Fruit fly (Drosophila melanogaster) whole organism, prepupa: ENCODE results near the gene CG14795.

ENCODE experiments used
- CG10631 ChIP-seq: fragments of 200-800 bp; sonication (Bioruptor generic); optimal IDR thresholded peaks from 2 replicates; lab custom pipeline; 2016; ENCODE audit warnings: missing biosample characterization, missing genetic modification characterization
- CG10669 ChIP-seq: fragments of 200-800 bp; sonication (Bioruptor generic); optimal IDR thresholded peaks from 3 replicates; lab custom pipeline; 2018; ENCODE audit warnings: missing biosample characterization, mild to moderate bottlenecking, missing genetic modification characterization, moderate library complexity
- CG11762 ChIP-seq: fragments of 200-800 bp; sonication (Bioruptor generic); optimal IDR thresholded peaks from 3 replicates; lab custom pipeline; 2016; ENCODE audit warnings: missing biosample characterization, missing genetic modification characterization; ENCODE audit not compliant: insufficient read depth
- CG11902 ChIP-seq: fragments of 200-800 bp; sonication (Bioruptor generic); optimal IDR thresholded peaks from 3 replicates; lab custom pipeline; 2016; ENCODE audit warnings: missing biosample characterization, missing genetic modification characterization
- CG15336 ChIP-seq: fragments of 200-800 bp; sonication (Bioruptor generic); IDR thresholded peaks from 2 replicates; pipeline ENCODE4 v1.3.6; 2022; ENCODE audit warnings: missing biosample characterization, missing genetic modification characterization
- CG1621 ChIP-seq: fragments of 200-800 bp; sonication (Bioruptor generic); optimal IDR thresholded peaks from 3 replicates; lab custom pipeline; 2018; ENCODE audit warnings: missing biosample characterization, mild to moderate bottlenecking, missing genetic modification characterization
- CG16779 ChIP-seq: fragments of 200-800 bp; sonication (Bioruptor generic); optimal IDR thresholded peaks from 3 replicates; lab custom pipeline; 2017; ENCODE audit warnings: missing biosample characterization, mild to moderate bottlenecking, missing genetic modification characterization
- CG3032 ChIP-seq: fragments of 200-800 bp; optimal IDR thresholded peaks from 2 replicates; lab custom pipeline; 2019; ENCODE audit warnings: missing biosample characterization, mild to moderate bottlenecking, missing genetic modification characterization, moderate library complexity
- CG31627 ChIP-seq: fragments of 200-800 bp; sonication (Bioruptor generic); optimal IDR thresholded peaks from 3 replicates; lab custom pipeline; 2016; ENCODE audit warnings: missing biosample characterization, missing genetic modification characterization
- CG32006 ChIP-seq: fragments of 200-800 bp; sonication (Bioruptor generic); optimal IDR thresholded peaks from 3 replicates; lab custom pipeline; 2017; ENCODE audit warnings: missing biosample characterization, mild to moderate bottlenecking, missing genetic modification characterization
- CG34406 ChIP-seq: fragments of 200-800 bp; sonication (Bioruptor generic); optimal IDR thresholded peaks from 3 replicates; lab custom pipeline; 2016; ENCODE audit warnings: missing biosample characterization, missing genetic modification characterization
- CG4318 ChIP-seq: fragments of 200-800 bp; sonication (Bioruptor generic); optimal IDR thresholded peaks from 3 replicates; lab custom pipeline; 2017; ENCODE audit warnings: missing biosample characterization, mild to moderate bottlenecking, missing genetic modification characterization
- CG6163 ChIP-seq: fragments of 200-800 bp; sonication (Bioruptor generic); IDR thresholded peaks from 3 replicates; pipeline ENCODE4 v1.3.6; 2022; ENCODE audit warnings: missing biosample characterization, missing genetic modification characterization
- CG6276 ChIP-seq: fragments of 200-800 bp; sonication (Bioruptor generic); optimal IDR thresholded peaks from 2 replicates; lab custom pipeline; 2017; ENCODE audit warnings: missing biosample characterization, mild to moderate bottlenecking, missing genetic modification characterization
- CG6808 ChIP-seq: fragments of 200-800 bp; sonication (Bioruptor generic); optimal IDR thresholded peaks from 3 replicates; lab custom pipeline; 2017; ENCODE audit warnings: missing biosample characterization, missing genetic modification characterization, mild to moderate bottlenecking, moderate library complexity, missing genetic modification reagents
- CG6854 ChIP-seq: fragments of 200-800 bp; sonication (Bioruptor generic); optimal IDR thresholded peaks from 2 replicates; lab custom pipeline; 2017; ENCODE audit warnings: missing biosample characterization, mild to moderate bottlenecking, missing genetic modification characterization
- CG7368 ChIP-seq: fragments of 200-800 bp; sonication (Bioruptor generic); optimal IDR thresholded peaks from 3 replicates; lab custom pipeline; 2016; ENCODE audit warnings: missing biosample characterization, missing genetic modification characterization
- CG8119 ChIP-seq: fragments of 200-800 bp; sonication (Bioruptor generic); IDR thresholded peaks from 3 replicates; pipeline ENCODE4 v1.3.6; 2022; ENCODE audit warnings: missing biosample characterization, missing genetic modification characterization
- CG8319 ChIP-seq: fragments of 200-800 bp; sonication (Bioruptor generic); optimal IDR thresholded peaks from 3 replicates; lab custom pipeline; 2016; ENCODE audit warnings: missing biosample characterization, missing genetic modification characterization
- CG8632 ChIP-seq: fragments of 200-800 bp; sonication (Bioruptor generic); optimal IDR thresholded peaks from 3 replicates; lab custom pipeline; 2016; ENCODE audit warnings: missing biosample characterization, missing genetic modification characterization
- CG9139 ChIP-seq: fragments of 200-800 bp; sonication (Bioruptor generic); optimal IDR thresholded peaks from 3 replicates; lab custom pipeline; 2017; ENCODE audit warnings: missing biosample characterization, mild to moderate bottlenecking, missing genetic modification characterization
- Eip78C ChIP-seq: fragments of 200-800 bp; sonication (Bioruptor generic); peaks from one replicate; lab custom pipeline; 2016; ENCODE audit warnings: missing biosample characterization, missing genetic modification characterization
- Eip93F ChIP-seq: fragments of 200-800 bp; sonication (Bioruptor generic); optimal IDR thresholded peaks from 2 replicates; lab custom pipeline; 2016; ENCODE audit warnings: missing biosample characterization, mild to moderate bottlenecking, missing genetic modification characterization
- Ets21C ChIP-seq: fragments of 200-800 bp; sonication (Bioruptor generic); optimal IDR thresholded peaks from 3 replicates; lab custom pipeline; 2016; ENCODE audit warnings: missing biosample characterization, missing genetic modification characterization
- Ets96B ChIP-seq: fragments of 200-800 bp; optimal IDR thresholded peaks from 2 replicates; lab custom pipeline; 2019; ENCODE audit warnings: missing biosample characterization, mild to moderate bottlenecking, missing genetic modification characterization, moderate library complexity
- Gug ChIP-seq: fragments of 200-800 bp; sonication (Bioruptor generic); IDR thresholded peaks from 2 replicates; pipeline ENCODE4 v1.3.6; 2022; ENCODE audit warnings: missing biosample characterization, missing genetic modification characterization
- Hr38 ChIP-seq: sonication (Bioruptor generic); optimal IDR thresholded peaks from 2 replicates; lab custom pipeline; 2016; ENCODE audit warnings: missing biosample characterization, missing genetic modification characterization
- Lpt ChIP-seq: fragments of 200-800 bp; sonication (Bioruptor generic); optimal IDR thresholded peaks from 3 replicates; lab custom pipeline; 2016; ENCODE audit warnings: missing biosample characterization, missing genetic modification characterization
- Met ChIP-seq: fragments of 200-800 bp; sonication (Bioruptor generic); optimal IDR thresholded peaks from 3 replicates; lab custom pipeline; 2016; ENCODE audit warnings: missing biosample characterization, missing genetic modification characterization
- OdsH ChIP-seq: fragments of 200-800 bp; sonication (Bioruptor generic); optimal IDR thresholded peaks from 3 replicates; lab custom pipeline; 2016; ENCODE audit warnings: missing biosample characterization, missing genetic modification characterization
- Smox ChIP-seq: fragments of 200-800 bp; sonication (Bioruptor generic); optimal IDR thresholded peaks from 3 replicates; lab custom pipeline; 2016; ENCODE audit warnings: missing biosample characterization, missing genetic modification characterization
- Sox14 ChIP-seq: fragments of 200-800 bp; sonication (Bioruptor generic); optimal IDR thresholded peaks from 3 replicates; lab custom pipeline; 2016; ENCODE audit warnings: missing biosample characterization, missing genetic modification characterization
- Sox15 ChIP-seq: fragments of 200-800 bp; sonication (Bioruptor generic); optimal IDR thresholded peaks from 3 replicates; lab custom pipeline; 2016; ENCODE audit warnings: missing biosample characterization, missing genetic modification characterization
- achi ChIP-seq: fragments of 200-800 bp; sonication (Bioruptor generic); optimal IDR thresholded peaks from 3 replicates; lab custom pipeline; 2016; ENCODE audit warnings: missing biosample characterization, missing genetic modification characterization
- acj6 ChIP-seq: fragments of 200-800 bp; sonication (Bioruptor generic); optimal IDR thresholded peaks from 3 replicates; lab custom pipeline; 2016; ENCODE audit warnings: missing biosample characterization, missing genetic modification characterization
- cyc ChIP-seq: fragments of 200-800 bp; sonication (Bioruptor generic); optimal IDR thresholded peaks from 3 replicates; lab custom pipeline; 2016; ENCODE audit warnings: missing biosample characterization, missing genetic modification characterization
- dsx ChIP-seq: fragments of 200-800 bp; optimal IDR thresholded peaks from 3 replicates; lab custom pipeline; 2019; ENCODE audit warnings: missing biosample characterization, mild to moderate bottlenecking, missing genetic modification characterization, moderate library complexity; ENCODE audit not compliant: poor library complexity, severe bottlenecking
- eg ChIP-seq: fragments of 200-800 bp; sonication (Bioruptor generic); IDR thresholded peaks from 3 replicates; pipeline ENCODE4 v1.3.6; 2022; ENCODE audit warnings: missing biosample characterization, missing genetic modification characterization
- esn ChIP-seq: fragments of 200-800 bp; sonication (Bioruptor generic); optimal IDR thresholded peaks from 2 replicates; lab custom pipeline; 2016; ENCODE audit warnings: missing biosample characterization, mild to moderate bottlenecking, missing genetic modification characterization, moderate library complexity
- fd59A ChIP-seq: fragments of 200-800 bp; sonication (Bioruptor generic); optimal IDR thresholded peaks from 2 replicates; lab custom pipeline; 2017; ENCODE audit warnings: missing biosample characterization, mild to moderate bottlenecking, missing genetic modification characterization, missing genetic modification reagents
- fd85E ChIP-seq: fragments of 200-800 bp; sonication (Bioruptor generic); optimal IDR thresholded peaks from 3 replicates; lab custom pipeline; 2016; ENCODE audit warnings: missing biosample characterization, missing genetic modification characterization
- lz ChIP-seq: fragments of 200-800 bp; sonication (Bioruptor generic); optimal IDR thresholded peaks from 3 replicates; lab custom pipeline; 2016; ENCODE audit warnings: missing biosample characterization, missing genetic modification characterization
- pdm3 ChIP-seq: fragments of 200-800 bp; sonication (Bioruptor generic); optimal IDR thresholded peaks from 3 replicates; lab custom pipeline; 2016; ENCODE audit warnings: missing biosample characterization, missing genetic modification characterization
- salr ChIP-seq, 2 experiments: fragments of 200-800 bp; sonication (Bioruptor generic); optimal IDR thresholded peaks; 3 replicates each; lab custom pipeline; 2016 to 2018; ENCODE audit warnings: missing biosample characterization in 2 of 2, missing genetic modification characterization in 2 of 2, mild to moderate bottlenecking in 1 of 2
- spab ChIP-seq: fragments of 200-800 bp; sonication (Bioruptor generic); optimal IDR thresholded peaks from 2 replicates; lab custom pipeline; 2017; ENCODE audit warnings: missing biosample characterization, mild to moderate bottlenecking, missing genetic modification characterization, missing genetic modification reagents
- ss ChIP-seq, 2 experiments: fragments of 200-800 bp; sonication (Bioruptor generic); optimal IDR thresholded peaks; 2 replicates in 1 of 2; 3 replicates in 1 of 2; lab custom pipeline; 2017 to 2018; ENCODE audit warnings: mild to moderate bottlenecking in 2 of 2, missing biosample characterization in 2 of 2, missing genetic modification characterization in 2 of 2, moderate library complexity in 1 of 2
- svp ChIP-seq: fragments of 200-800 bp; sonication (Bioruptor generic); peaks from one replicate; lab custom pipeline; 2016; ENCODE audit warnings: missing biosample characterization, missing genetic modification characterization
- topi ChIP-seq: fragments of 200-800 bp; sonication (Bioruptor generic); optimal IDR thresholded peaks from 3 replicates; lab custom pipeline; 2016; ENCODE audit warnings: missing biosample characterization, missing genetic modification characterization
- vri ChIP-seq: fragments of 200-800 bp; sonication (Bioruptor generic); optimal IDR thresholded peaks from 3 replicates; lab custom pipeline; 2016; ENCODE audit warnings: missing biosample characterization, mild to moderate bottlenecking, missing genetic modification characterization

Gene CG14795

dm6 chrX:1478276-1479122, 34.1 kb downstream of the CG14795 start, which contains the start of gene rush (continued):
- TF ChIP-seq CG11762 (GFP tag; lab: Kevin White, UChicago) (no peak), CG10631 (GFP tag; lab: Kevin White, UChicago) (no peak)

- TF ChIP-seq CG7368 (GFP tag; lab: Kevin White, UChicago) (no peak), acj6 (no peak), CG6163 (no peak), Ets21C (no peak), Eip78C (no peak), Sox14 (GFP tag; lab: Kevin White, UChicago) (peak; percentile 52), salr (GFP tag; optimal IDR thresholded peaks at IDR 0.05; lab: Kevin White, UChicago) (no peak), CG32006 (GFP tag; lab: Kevin White, UChicago) (no peak), pdm3 (GFP tag; lab: Kevin White, UChicago) (no peak), CG4318 (no peak), cyc (GFP tag; lab: Kevin White, UChicago) (peak; percentile 12), svp (GFP tag; lab: Kevin White, UChicago) (no peak), CG15336 (GFP tag; lab: Robert Waterston, UW) (no peak), CG8119 (GFP tag; lab: Robert Waterston, UW) (no peak), CG11902 (GFP tag; lab: Kevin White, UChicago) (no peak), fd59A (no peak), vri (GFP tag; lab: Kevin White, UChicago) (no peak), Eip93F (no peak), eg (no peak), spab (no peak), CG1621 (no peak), achi (GFP tag; lab: Kevin White, UChicago) (no peak), Smox (GFP tag; lab: Kevin White, UChicago) (no peak), CG10669 (no peak), CG8632 (GFP tag; lab: Kevin White, UChicago) (no peak), CG9139 (GFP tag; lab: Kevin White, UChicago) (no peak), dsx (GFP tag; lab: Kevin White, UChicago) (no peak), CG6808 (GFP tag; lab: Kevin White, UChicago) (no peak), Gug (GFP tag; lab: Robert Waterston, UW) (no peak), CG10631 (GFP tag; lab: Kevin White, UChicago) (no peak), Met (GFP tag; lab: Kevin White, UChicago) (no peak), ss (GFP tag; optimal IDR thresholded peaks at IDR 0.05; lab: Kevin White, UChicago) (no peak), lz (GFP tag; lab: Kevin White, UChicago) (peak; percentile 8), CG3032 (tag; lab: Kevin White, UChicago) (no peak), CG8319 (no peak), CG6854 (GFP tag; lab: Kevin White, UChicago) (no peak), fd85E (GFP tag; lab: Kevin White, UChicago) (no peak), CG31627 (GFP tag; lab: Kevin White, UChicago) (peak; percentile 24), CG16779 (tag; lab: Kevin White, UChicago) (no peak), CG6276 (GFP tag; lab: Kevin White, UChicago) (no peak), esn (peak; percentile 14), CG11762 (GFP tag; lab: Kevin White, UChicago) (no peak), CG34406 (GFP tag; lab: Kevin White, UChicago) (no peak), Lpt (GFP tag; lab: Kevin White, UChicago) (no peak), Hr38 (no peak), Sox15 (no peak), OdsH (GFP tag; lab: Kevin White, UChicago) (no peak), Ets96B (tag; lab: Kevin White, UChicago) (no peak), topi (GFP tag; lab: Kevin White, UChicago) (peak; percentile 24)
Measured at dm6 chrX:1476848-1477247, 35.8 kb downstream of the CG14795 start, which contains the start of the genes Rab27 and mei-38. Gene Rab27, minus strand, starts transcription at chrX:1476974. Gene mei-38, plus strand, starts transcription at chrX:1477063.
